Worm (Caenorhabditis elegans) whole organism, late embryonic: ENCODE measurements around the gene chil-16.
"Not testable (repeated sequence)": the region's sequence is repeated elsewhere in the genome, so short reads cannot be mapped to it uniquely, and the experiment has no call there.

Source experiments
- C38D4.7 ChIP-seq: fragments of 200-800 bp; sonication (Bioruptor generic); optimal IDR thresholded peaks from 2 replicates; lab custom pipeline; 2018; ENCODE audit warnings: mild to moderate bottlenecking, missing genetic modification characterization, moderate library complexity, missing compliant biosample characterization
- F13H6.1 ChIP-seq: sonication (generic microtip); optimal IDR thresholded peaks from 2 replicates; lab custom pipeline; 2016; ENCODE audit warnings: missing genetic modification characterization, missing compliant biosample characterization
- K02D7.2 ChIP-seq: sonication (generic microtip); optimal IDR thresholded peaks from 2 replicates; lab custom pipeline; 2017; ENCODE audit warnings: mild to moderate bottlenecking, missing genetic modification characterization, missing compliant biosample characterization
- K09A11.1 ChIP-seq: sonication (generic microtip); optimal IDR thresholded peaks from 2 replicates; lab custom pipeline; 2017; ENCODE audit warnings: antibody characterized with exemption, mild to moderate bottlenecking, missing genetic modification characterization, missing compliant biosample characterization; ENCODE audit not compliant: insufficient read depth
- T23F11.4 ChIP-seq: fragments of 200-800 bp; sonication (Bioruptor generic); optimal IDR thresholded peaks from 2 replicates; lab custom pipeline; 2018; ENCODE audit warnings: mild to moderate bottlenecking, missing genetic modification characterization, missing compliant biosample characterization
- Y22D7AL.16 ChIP-seq: sonication (generic microtip); optimal IDR thresholded peaks from 2 replicates; lab custom pipeline; 2016; ENCODE audit warnings: missing genetic modification characterization, missing compliant biosample characterization
- ahr-1 ChIP-seq: sonication (generic microtip); optimal IDR thresholded peaks from 2 replicates; lab custom pipeline; 2016; ENCODE audit warnings: missing genetic modification characterization, missing compliant biosample characterization
- ama-1 ChIP-seq: fragments of 150-350 bp; optimal IDR thresholded peaks from 2 replicates; lab custom pipeline; 2014
- ceh-18 ChIP-seq: sonication (generic microtip); optimal IDR thresholded peaks from 2 replicates; lab custom pipeline; 2016; ENCODE audit warnings: missing genetic modification characterization, missing compliant biosample characterization
- ceh-2 ChIP-seq: sonication (generic microtip); optimal IDR thresholded peaks from 2 replicates; lab custom pipeline; 2016; ENCODE audit warnings: missing genotype, missing genetic modification characterization, missing compliant biosample characterization
- ceh-24 ChIP-seq: sonication (generic microtip); optimal IDR thresholded peaks from 2 replicates; lab custom pipeline; 2016; ENCODE audit warnings: mild to moderate bottlenecking, missing genetic modification characterization, missing compliant biosample characterization
- ceh-48 ChIP-seq: sonication (generic microtip); optimal IDR thresholded peaks from 2 replicates; lab custom pipeline; 2016; ENCODE audit warnings: missing genetic modification characterization, inconsistent platforms, missing compliant biosample characterization
- ceh-9 ChIP-seq: sonication (generic microtip); optimal IDR thresholded peaks from 2 replicates; lab custom pipeline; 2016; ENCODE audit warnings: mild to moderate bottlenecking, missing genetic modification characterization, inconsistent platforms, missing compliant biosample characterization
- dmd-4 ChIP-seq: sonication (generic microtip); optimal IDR thresholded peaks from 2 replicates; lab custom pipeline; 2016; ENCODE audit warnings: borderline replicate concordance, missing genetic modification characterization, missing compliant biosample characterization
- dve-1 ChIP-seq: sonication (generic microtip); optimal IDR thresholded peaks from 2 replicates; lab custom pipeline; 2017; ENCODE audit warnings: antibody characterized with exemption, mild to moderate bottlenecking, missing genetic modification characterization, missing compliant biosample characterization
- ets-4 ChIP-seq: sonication (generic microtip); optimal IDR thresholded peaks from 2 replicates; lab custom pipeline; 2016; ENCODE audit warnings: missing genetic modification characterization, missing compliant biosample characterization
- fax-1 ChIP-seq: sonication (generic microtip); optimal IDR thresholded peaks from 2 replicates; lab custom pipeline; 2016; ENCODE audit warnings: missing genotype, missing genetic modification characterization, missing compliant biosample characterization
- fkh-10 ChIP-seq: fragments of 150-350 bp; optimal IDR thresholded peaks from 2 replicates; lab custom pipeline; 2014; ENCODE audit warnings: missing biosample characterization, missing genetic modification reagents, missing genetic modification characterization
- fkh-6 ChIP-seq: sonication (generic microtip); optimal IDR thresholded peaks from 2 replicates; lab custom pipeline; 2016; ENCODE audit warnings: missing genetic modification characterization, missing compliant biosample characterization
- gmeb-2 ChIP-seq: sonication (generic microtip); optimal IDR thresholded peaks from 2 replicates; lab custom pipeline; 2016; ENCODE audit warnings: missing genetic modification characterization, inconsistent platforms, missing compliant biosample characterization
- hlh-13 ChIP-seq: fragments of 200-800 bp; sonication (Bioruptor generic); optimal IDR thresholded peaks from 2 replicates; lab custom pipeline; 2018; ENCODE audit warnings: mild to moderate bottlenecking, missing genetic modification characterization, missing compliant biosample characterization
- hlh-6 ChIP-seq: sonication (generic microtip); optimal IDR thresholded peaks from 2 replicates; lab custom pipeline; 2016; ENCODE audit warnings: missing genotype, missing genetic modification characterization, missing compliant biosample characterization
- hlh-8 ChIP-seq: sonication (generic microtip); optimal IDR thresholded peaks from 2 replicates; lab custom pipeline; 2016; ENCODE audit warnings: missing genotype, missing genetic modification characterization, missing compliant biosample characterization
- lim-6 ChIP-seq: sonication (generic microtip); optimal IDR thresholded peaks from 2 replicates; lab custom pipeline; 2016; ENCODE audit warnings: missing genetic modification characterization, missing compliant biosample characterization
- nfya-1 ChIP-seq: sonication (generic microtip); optimal IDR thresholded peaks from 2 replicates; lab custom pipeline; 2017; ENCODE audit warnings: missing genetic modification characterization, mild to moderate bottlenecking, missing compliant biosample characterization, antibody characterized with exemption, moderate library complexity
- nhr-11 ChIP-seq: fragments of 150-350 bp; optimal IDR thresholded peaks from 2 replicates; lab custom pipeline; 2014; ENCODE audit warnings: missing biosample characterization, missing genetic modification characterization
- nhr-232 ChIP-seq: sonication (generic microtip); optimal IDR thresholded peaks from 2 replicates; lab custom pipeline; 2016; ENCODE audit warnings: missing genetic modification characterization, missing compliant biosample characterization
- pat-9 ChIP-seq: fragments of 200-800 bp; sonication (Bioruptor generic); optimal IDR thresholded peaks from 2 replicates; lab custom pipeline; 2018; ENCODE audit warnings: mild to moderate bottlenecking, missing genetic modification characterization, moderate library complexity, missing compliant biosample characterization
- pha-2 ChIP-seq: sonication (generic microtip); optimal IDR thresholded peaks from 2 replicates; lab custom pipeline; 2017; ENCODE audit warnings: mild to moderate bottlenecking, missing genetic modification characterization, missing compliant biosample characterization
- pha-4 ChIP-seq: fragments of 150-350 bp; optimal IDR thresholded peaks from 2 replicates; lab custom pipeline; 2018; ENCODE audit warnings: missing biosample characterization, missing genetic modification reagents, missing genetic modification characterization
- ref-2 ChIP-seq: sonication (generic microtip); optimal IDR thresholded peaks from 2 replicates; lab custom pipeline; 2016; ENCODE audit warnings: missing genetic modification characterization, missing compliant biosample characterization
- rnt-1 ChIP-seq: sonication (generic microtip); optimal IDR thresholded peaks from 2 replicates; lab custom pipeline; 2016; ENCODE audit warnings: missing genetic modification characterization, missing compliant biosample characterization
- sox-2 ChIP-seq: fragments of 200-800 bp; sonication (Bioruptor generic); IDR thresholded peaks from 2 replicates; pipeline ENCODE4 v1.3.6; 2022; ENCODE audit warnings: missing genetic modification reagents, missing genetic modification characterization, missing compliant biosample characterization
- sox-4 ChIP-seq: sonication (generic microtip); optimal IDR thresholded peaks from 2 replicates; lab custom pipeline; 2017; ENCODE audit warnings: mild to moderate bottlenecking, missing genetic modification characterization, inconsistent platforms, missing compliant biosample characterization
- syd-9 ChIP-seq: sonication (generic microtip); optimal IDR thresholded peaks from 2 replicates; lab custom pipeline; 2016; ENCODE audit warnings: mild to moderate bottlenecking, missing genetic modification characterization, moderate library complexity, missing compliant biosample characterization
- tbx-7 ChIP-seq: sonication (generic microtip); optimal IDR thresholded peaks from 2 replicates; lab custom pipeline; 2016; ENCODE audit warnings: missing genotype, missing genetic modification characterization, missing compliant biosample characterization
- unc-3 ChIP-seq, 2 experiments: fragments of 200-800 bp in 1 of 2; sonication (Bioruptor generic) in 1 of 2; sonication (generic microtip) in 1 of 2; conservative IDR thresholded peaks in 1 of 2; optimal IDR thresholded peaks in 1 of 2; 2 replicates each; pipeline versions ENCODE4 v1.3.6 to Lab custom; 2016 to 2022; ENCODE audit warnings: missing compliant biosample characterization in 2 of 2, missing genetic modification characterization in 2 of 2, missing genetic modification reagents in 1 of 2
- zip-5 ChIP-seq: sonication (generic microtip); optimal IDR thresholded peaks from 2 replicates; lab custom pipeline; 2016; ENCODE audit warnings: missing genetic modification characterization, missing compliant biosample characterization

chil-16 gene

ce11 chrII:9452172-9452571 is 10.4 kb upstream of the chil-16 start, which contains the start of gene R09D1.12:
R09D1.12 (minus strand) TSS chrII:9452272.
- not testable (repeated sequence) for TF ChIP-seq T23F11.4 (GFP tag; lab: Kevin White, UChicago); ceh-9; ets-4 (tag; lab: Kevin White, UChicago)

- TF ChIP-seq zip-5 (tag; lab: Kevin White, UChicago) = no peak
- TF ChIP-seq C38D4.7 (GFP tag; lab: Kevin White, UChicago) = no peak
- no peak for TF ChIP-seq lim-6 (tag; lab: Kevin White, UChicago)
- TF ChIP-seq rnt-1 = no peak
- no peak for TF ChIP-seq dmd-4 (tag; lab: Kevin White, UChicago)
- TF ChIP-seq dve-1 (tag; lab: Kevin White, UChicago) = no peak
- TF ChIP-seq, all 69 proteins: peak for 0
Measured at ce11 chrII:9447965-9448364, 6.2 kb upstream of the chil-16 start, which contains the start of gene chil-18. chil-18 (plus strand) TSS chrII:9448265.

- TF ChIP-seq dmd-4 (tag; lab: Kevin White, UChicago) (no peak), ama-1 (lab: Kevin White, UChicago) (no peak), ets-4 (tag; lab: Kevin White, UChicago) (no peak), nhr-232 (tag; lab: Kevin White, UChicago) (no peak), nhr-11 (tag; lab: Kevin White, UChicago) (no peak), hlh-8 (tag; lab: Kevin White, UChicago) (no peak), ceh-2 (no peak), gmeb-2 (tag; lab: Kevin White, UChicago) (no peak), fkh-6 (no peak), syd-9 (tag; lab: Kevin White, UChicago) (no peak), unc-3 (GFP tag; conservative IDR thresholded peaks at IDR 0.05; lab: Robert Waterston, UW) (no peak), unc-3 (tag; optimal IDR thresholded peaks at IDR 0.05; lab: Kevin White, UChicago) (no peak)
Measured at ce11 chrII:9445368-9445767, 3.6 kb upstream of the chil-16 start, which contains the start of gene R09D1.13. R09D1.13 (minus strand) TSS chrII:9445468.

- TF ChIP-seq K09A11.1 (tag; lab: Kevin White, UChicago) = no peak
- no peak for TF ChIP-seq ceh-18 (tag; lab: Kevin White, UChicago)
- no peak for TF ChIP-seq ref-2 (tag; lab: Kevin White, UChicago)
- no peak for TF ChIP-seq sox-4
- no peak for TF ChIP-seq nfya-1
- TF ChIP-seq fax-1 = no peak
Measured at ce11 chrII:9443522-9443921, 1.8 kb upstream of the chil-16 start, which contains the start of gene chil-15. chil-15 (minus strand) TSS chrII:9443622.

ce11 chrII:9440060-9440459 is 1.7 kb downstream of the chil-16 start, which contains the start of gene chil-17:
chil-17 (minus strand) TSS chrII:9440160.
- no peak for TF ChIP-seq hlh-6 (tag; lab: Kevin White, UChicago)
- TF ChIP-seq ceh-18 (tag; lab: Kevin White, UChicago) = no peak
- TF ChIP-seq pha-2 (tag; lab: Kevin White, UChicago) = no peak
- no peak for TF ChIP-seq ahr-1 (tag; lab: Kevin White, UChicago)
- no peak for TF ChIP-seq F13H6.1
- TF ChIP-seq ceh-24 = no peak
- TF ChIP-seq hlh-13 (GFP tag; lab: Kevin White, UChicago) = no peak
- TF ChIP-seq Y22D7AL.16 (tag; lab: Kevin White, UChicago) = no peak
- TF ChIP-seq fkh-10 (GFP tag; lab: Kevin White, UChicago) = no peak
- no peak for TF ChIP-seq sox-2 (GFP tag; lab: Robert Waterston, UW)
- TF ChIP-seq tbx-7 (tag; lab: Kevin White, UChicago) = no peak
- TF ChIP-seq ceh-48 (tag; lab: Kevin White, UChicago) = no peak
- no peak for TF ChIP-seq K02D7.2 (tag; lab: Kevin White, UChicago)
- TF ChIP-seq zip-5 (tag; lab: Kevin White, UChicago) = no peak
- no peak for TF ChIP-seq hlh-8 (tag; lab: Kevin White, UChicago)
- TF ChIP-seq pat-9 (tag; lab: Kevin White, UChicago) = no peak
- no peak for TF ChIP-seq pha-4 (tag; lab: Kevin White, UChicago)
- TF ChIP-seq ceh-9 = no peak
